Fruit fly (Drosophila melanogaster) whole organism, pupa: Measurements from ENCODE around the gene CG44422.

ENCODE experiments used
- CG10348 ChIP-seq: fragments of 200-800 bp; sonication (Bioruptor generic); IDR thresholded peaks from 2 replicates; pipeline ENCODE4 v1.3.6; 2022; ENCODE audit warnings: missing biosample characterization, missing genetic modification characterization
- CG12605 ChIP-seq: fragments of 200-800 bp; sonication (Bioruptor generic); IDR thresholded peaks from 2 replicates; pipeline ENCODE4 v1.3.6; 2022; ENCODE audit warnings: missing biosample characterization, missing genetic modification characterization
- CG13204 ChIP-seq: fragments of 200-800 bp; sonication (Bioruptor generic); optimal IDR thresholded peaks from 2 replicates; lab custom pipeline; 2018; ENCODE audit warnings: missing biosample characterization, mild to moderate bottlenecking, missing genetic modification characterization, moderate library complexity
- CG15710 ChIP-seq: fragments of 200-800 bp; sonication (Bioruptor generic); optimal IDR thresholded peaks from 2 replicates; lab custom pipeline; 2018; ENCODE audit warnings: missing biosample characterization, mild to moderate bottlenecking, missing genetic modification characterization, moderate library complexity
- CG17806 ChIP-seq: fragments of 200-800 bp; sonication (Bioruptor generic); optimal IDR thresholded peaks from 2 replicates; lab custom pipeline; 2018; ENCODE audit warnings: missing biosample characterization, mild to moderate bottlenecking, missing genetic modification characterization, moderate library complexity
- CG32121 ChIP-seq: fragments of 200-800 bp; sonication (Bioruptor generic); IDR thresholded peaks from 2 replicates; pipeline ENCODE4 v1.3.6; 2022; ENCODE audit warnings: missing biosample characterization, missing genetic modification characterization
- CG34367 ChIP-seq: fragments of 200-800 bp; sonication (Bioruptor generic); optimal IDR thresholded peaks from 2 replicates; lab custom pipeline; 2018; ENCODE audit warnings: missing biosample characterization, mild to moderate bottlenecking, missing genetic modification characterization
- CG4496 ChIP-seq: fragments of 200-800 bp; sonication (Bioruptor generic); IDR thresholded peaks from 3 replicates; pipeline ENCODE4 v1.3.6; 2022; ENCODE audit warnings: missing biosample characterization, missing genetic modification characterization
- CG8301 ChIP-seq: fragments of 200-800 bp; sonication (Bioruptor generic); optimal IDR thresholded peaks from 2 replicates; lab custom pipeline; 2018; ENCODE audit warnings: missing biosample characterization, mild to moderate bottlenecking, missing genetic modification characterization
- CG9948 ChIP-seq: fragments of 200-800 bp; sonication (Bioruptor generic); optimal IDR thresholded peaks from 2 replicates; lab custom pipeline; 2018; ENCODE audit warnings: missing biosample characterization, mild to moderate bottlenecking, missing genetic modification characterization, moderate library complexity
- D1 ChIP-seq: fragments of 200-800 bp; sonication (Bioruptor generic); optimal IDR thresholded peaks from 2 replicates; lab custom pipeline; 2018; ENCODE audit warnings: missing biosample characterization, mild to moderate bottlenecking, missing genetic modification characterization, moderate library complexity
- EcR ChIP-seq: fragments of 200-800 bp; sonication (Bioruptor generic); optimal IDR thresholded peaks from 3 replicates; lab custom pipeline; 2019; ENCODE audit warnings: missing biosample characterization, missing genetic modification characterization, mild to moderate bottlenecking, moderate library complexity, missing genetic modification reagents
- Ets98B ChIP-seq: fragments of 200-800 bp; sonication (Bioruptor generic); IDR thresholded peaks from 2 replicates; pipeline ENCODE4 v1.3.6; 2022; ENCODE audit warnings: missing biosample characterization, missing genetic modification characterization
- Pif1A ChIP-seq: fragments of 200-800 bp; sonication (Bioruptor generic); optimal IDR thresholded peaks from 3 replicates; lab custom pipeline; 2016; ENCODE audit warnings: missing biosample characterization, missing genetic modification characterization
- Pif1B ChIP-seq: fragments of 200-800 bp; sonication (Bioruptor generic); optimal IDR thresholded peaks from 3 replicates; lab custom pipeline; 2016; ENCODE audit warnings: missing biosample characterization, missing genetic modification characterization
- Snoo ChIP-seq: fragments of 200-800 bp; sonication (Bioruptor generic); optimal IDR thresholded peaks from 3 replicates; lab custom pipeline; 2017; ENCODE audit warnings: missing biosample characterization, mild to moderate bottlenecking, missing genetic modification characterization, inconsistent platforms
- fd96Ca ChIP-seq: fragments of 200-800 bp; sonication (Bioruptor generic); IDR thresholded peaks from 3 replicates; pipeline ENCODE4 v1.3.6; 2022; ENCODE audit warnings: missing biosample characterization, missing genetic modification characterization
- gl ChIP-seq: fragments of 200-800 bp; sonication (Bioruptor generic); optimal IDR thresholded peaks from 2 replicates; lab custom pipeline; 2018; ENCODE audit warnings: missing biosample characterization, mild to moderate bottlenecking, missing genetic modification characterization

The CG44422 gene

DNA sequence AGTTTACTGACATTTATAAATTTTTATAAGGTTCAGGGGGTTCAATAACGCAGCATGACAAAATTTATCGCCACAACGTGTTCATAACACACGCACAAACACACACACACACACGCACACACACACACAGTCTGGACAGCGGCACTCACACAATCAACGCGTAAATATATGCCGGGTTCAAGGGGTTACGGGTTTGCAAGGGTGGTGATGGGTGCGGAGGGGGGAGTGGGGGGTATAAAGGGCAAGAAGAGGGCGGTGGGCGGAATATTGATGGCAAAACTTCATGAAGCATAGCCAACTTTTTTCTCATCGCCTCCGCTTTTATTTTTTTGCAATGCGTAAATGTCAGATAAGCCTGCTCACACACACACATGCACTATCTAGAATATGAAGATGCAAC lies 126.5 kb downstream of the CG44422 start:
- no peak for TF ChIP-seq CG17806
- no peak for TF ChIP-seq CG32121
- TF ChIP-seq D1 (tag; lab: Kevin White, UChicago): no peak
- TF ChIP-seq CG4496: no peak
- TF ChIP-seq CG13204: no peak
- TF ChIP-seq EcR: no peak
- no peak for TF ChIP-seq Pif1B (GFP tag; lab: Kevin White, UChicago)
- no peak for TF ChIP-seq CG12605 (GFP tag; lab: Robert Waterston, UW)
- no peak for TF ChIP-seq CG10348 (GFP tag; lab: Robert Waterston, UW)
- TF ChIP-seq Ets98B (GFP tag; lab: Robert Waterston, UW): no peak
- no peak for TF ChIP-seq fd96Ca (GFP tag; lab: Robert Waterston, UW)
- TF ChIP-seq CG34367 (tag; lab: Kevin White, UChicago): no peak
- TF ChIP-seq CG8301 (tag; lab: Kevin White, UChicago): no peak
- TF ChIP-seq CG9948 (tag; lab: Kevin White, UChicago): no peak
- no peak for TF ChIP-seq CG15710
- no peak for TF ChIP-seq gl

DNA sequence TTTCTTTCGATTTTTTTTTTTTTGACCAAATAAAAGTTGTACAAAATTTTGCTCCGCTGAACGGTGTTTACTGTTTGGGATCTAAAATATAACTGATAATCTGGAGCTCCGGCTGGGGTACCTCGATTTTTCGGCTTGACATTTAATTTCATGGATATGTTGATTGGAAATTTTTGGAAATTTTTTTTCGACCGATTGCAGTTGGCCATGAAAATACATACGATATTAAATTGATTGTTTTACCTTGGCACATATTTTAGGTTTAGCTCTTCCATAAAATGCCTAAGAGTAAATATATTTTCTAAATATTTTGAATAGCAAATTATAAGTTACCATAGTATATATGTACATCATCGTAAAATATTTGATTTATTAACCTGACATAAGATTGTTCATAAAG lies 132.0 kb downstream of the CG44422 start, which contains the start of gene CG1394:
Gene CG1394, minus strand, starts transcription at position 101 of the 400 bp plus-strand sequence.
- TF ChIP-seq CG9948 (tag; lab: Kevin White, UChicago): no peak
- TF ChIP-seq CG4496: no peak
- no peak for TF ChIP-seq Pif1A (GFP tag; lab: Kevin White, UChicago)
- TF ChIP-seq D1 (tag; lab: Kevin White, UChicago): no peak
- TF ChIP-seq fd96Ca (GFP tag; lab: Robert Waterston, UW): no peak
- TF ChIP-seq CG15710: no peak
- TF ChIP-seq Snoo (tag; lab: Kevin White, UChicago): no peak
- no peak for TF ChIP-seq CG32121
- no peak for TF ChIP-seq gl
